Fruit fly (Drosophila melanogaster) whole organism, pupa: ENCODE measurements around the gene Gug.

ENCODE experiments used
- CG12605 ChIP-seq: fragments of 200-800 bp; sonication (Bioruptor generic); IDR thresholded peaks from 2 replicates; pipeline ENCODE4 v1.3.6; 2022; ENCODE audit warnings: missing biosample characterization, missing genetic modification characterization
- CG13204 ChIP-seq: fragments of 200-800 bp; sonication (Bioruptor generic); optimal IDR thresholded peaks from 2 replicates; lab custom pipeline; 2018; ENCODE audit warnings: missing biosample characterization, mild to moderate bottlenecking, missing genetic modification characterization, moderate library complexity
- CG14655 ChIP-seq: fragments of 200-800 bp; sonication (Bioruptor generic); optimal IDR thresholded peaks from 3 replicates; lab custom pipeline; 2017; ENCODE audit warnings: mild to moderate bottlenecking, missing biosample characterization, missing genetic modification reagents, missing genetic modification characterization
- CG15710 ChIP-seq: fragments of 200-800 bp; sonication (Bioruptor generic); optimal IDR thresholded peaks from 2 replicates; lab custom pipeline; 2018; ENCODE audit warnings: missing biosample characterization, mild to moderate bottlenecking, missing genetic modification characterization, moderate library complexity
- CG17806 ChIP-seq: fragments of 200-800 bp; sonication (Bioruptor generic); optimal IDR thresholded peaks from 2 replicates; lab custom pipeline; 2018; ENCODE audit warnings: missing biosample characterization, mild to moderate bottlenecking, missing genetic modification characterization, moderate library complexity
- CG34367 ChIP-seq: fragments of 200-800 bp; sonication (Bioruptor generic); optimal IDR thresholded peaks from 2 replicates; lab custom pipeline; 2018; ENCODE audit warnings: missing biosample characterization, mild to moderate bottlenecking, missing genetic modification characterization
- CG9948 ChIP-seq: fragments of 200-800 bp; sonication (Bioruptor generic); optimal IDR thresholded peaks from 2 replicates; lab custom pipeline; 2018; ENCODE audit warnings: missing biosample characterization, mild to moderate bottlenecking, missing genetic modification characterization, moderate library complexity
- D1 ChIP-seq: fragments of 200-800 bp; sonication (Bioruptor generic); optimal IDR thresholded peaks from 2 replicates; lab custom pipeline; 2018; ENCODE audit warnings: missing biosample characterization, mild to moderate bottlenecking, missing genetic modification characterization, moderate library complexity
- EcR ChIP-seq: fragments of 200-800 bp; sonication (Bioruptor generic); optimal IDR thresholded peaks from 3 replicates; lab custom pipeline; 2019; ENCODE audit warnings: missing biosample characterization, missing genetic modification characterization, mild to moderate bottlenecking, moderate library complexity, missing genetic modification reagents

DNA sequence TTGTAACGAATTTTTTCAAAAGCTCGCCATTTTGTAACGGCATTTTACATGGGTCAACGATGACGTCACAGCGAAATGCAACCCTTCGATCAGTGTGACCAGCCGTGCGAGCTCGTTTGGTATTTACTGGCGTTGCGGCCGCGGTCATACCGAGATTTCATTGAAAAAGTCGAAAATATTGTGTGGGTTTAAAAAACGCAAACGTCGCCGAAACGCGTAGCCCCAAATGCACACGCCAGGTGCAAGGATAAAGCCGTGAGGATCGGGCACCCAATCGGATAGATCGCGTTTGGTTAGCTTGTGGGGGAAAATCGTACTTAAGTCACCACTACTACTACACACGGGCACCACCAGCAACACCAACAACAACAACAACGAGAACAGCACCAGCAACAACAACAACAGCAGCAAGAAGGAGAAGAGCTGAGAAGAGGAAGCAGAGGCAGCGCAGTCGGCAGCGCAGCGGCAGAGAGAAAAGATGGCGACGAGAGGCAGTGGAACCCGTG, 24.8 kb upstream of the Gug start, which contains the start of gene Cbl:
- TF ChIP-seq CG12605 (GFP tag; lab: Robert Waterston, UW) (no peak), CG13204 (GFP tag; lab: Kevin White, UChicago) (no peak), CG34367 (tag; lab: Kevin White, UChicago) (no peak), CG9948 (tag; lab: Kevin White, UChicago) (no peak), EcR (GFP tag; lab: Kevin White, UChicago) (peak; percentile 21), CG15710 (no peak), CG17806 (tag; lab: Kevin White, UChicago) (no peak), CG14655 (GFP tag; lab: Kevin White, UChicago) (no peak), D1 (tag; lab: Kevin White, UChicago) (peak; percentile 27)
